Worm (Caenorhabditis elegans): ENCODE measurements around the gene wee-1.1.

The wee-1.1 gene

DNA sequence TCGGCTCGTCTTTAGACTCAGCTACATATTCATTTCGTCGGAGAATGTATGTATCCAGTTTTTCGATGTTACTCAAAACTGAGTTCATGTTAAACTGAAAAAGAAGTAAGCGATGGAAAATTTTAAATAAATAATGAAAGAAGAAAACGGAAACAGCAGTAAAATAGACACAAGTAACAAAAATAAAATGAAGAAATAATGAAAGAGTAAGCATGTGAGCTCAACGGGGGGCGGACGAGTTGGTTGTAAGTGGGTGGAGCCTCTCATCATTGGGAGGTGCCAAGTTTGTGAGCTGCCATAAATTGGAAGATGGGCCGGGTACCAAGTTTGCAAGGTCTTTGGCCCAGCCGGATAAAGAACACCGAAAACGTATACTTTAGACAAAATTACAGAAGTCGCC lies at the start of gene wee-1.1:
TSS of gene wee-1.1 (minus strand) at position 101 of the 400 bp plus-strand sequence.
- no peak for TF ChIP-seq ama-1 (optimal IDR thresholded peaks at IDR 0.05)
- no peak for TF ChIP-seq eyg-1 (tag; optimal IDR thresholded peaks at IDR 0.05)
- TF ChIP-seq ceh-30 (tag; optimal IDR thresholded peaks at IDR 0.05), result no peak
- TF ChIP-seq fax-1 (tag; optimal IDR thresholded peaks at IDR 0.05), result no peak
- TF ChIP-seq ceh-18 (tag; optimal IDR thresholded peaks at IDR 0.05), result no peak
- no peak for TF ChIP-seq K09A11.1 (tag; optimal IDR thresholded peaks at IDR 0.05; ENCODE audit: insufficient read depth)
- no peak for TF ChIP-seq hlh-13 (GFP tag; optimal IDR thresholded peaks at IDR 0.05)
- TF ChIP-seq pqm-1 (tag; optimal IDR thresholded peaks at IDR 0.05), result no peak
- no peak for TF ChIP-seq fkh-10 (GFP tag; optimal IDR thresholded peaks at IDR 0.05)
- TF ChIP-seq ztf-16 (tag; optimal IDR thresholded peaks at IDR 0.05), result no peak
- no peak for TF ChIP-seq che-1 (tag; optimal IDR thresholded peaks at IDR 0.05)
- no peak for TF ChIP-seq pax-1 (tag; optimal IDR thresholded peaks at IDR 0.05)
- no peak for TF ChIP-seq ceh-24 (tag; optimal IDR thresholded peaks at IDR 0.05)
- no peak for TF ChIP-seq elt-2 (tag; optimal IDR thresholded peaks at IDR 0.05)
- TF ChIP-seq ref-2 (tag; optimal IDR thresholded peaks at IDR 0.05), result no peak
- TF ChIP-seq pha-2 (tag; optimal IDR thresholded peaks at IDR 0.05), result no peak
- no peak for TF ChIP-seq hlh-15 (tag; optimal IDR thresholded peaks at IDR 0.05)
- TF ChIP-seq zip-5 (tag; optimal IDR thresholded peaks at IDR 0.05), result no peak
- no peak for TF ChIP-seq tbx-7 (tag; optimal IDR thresholded peaks at IDR 0.05)
- TF ChIP-seq hlh-6 (tag; optimal IDR thresholded peaks at IDR 0.05), result no peak

DNA sequence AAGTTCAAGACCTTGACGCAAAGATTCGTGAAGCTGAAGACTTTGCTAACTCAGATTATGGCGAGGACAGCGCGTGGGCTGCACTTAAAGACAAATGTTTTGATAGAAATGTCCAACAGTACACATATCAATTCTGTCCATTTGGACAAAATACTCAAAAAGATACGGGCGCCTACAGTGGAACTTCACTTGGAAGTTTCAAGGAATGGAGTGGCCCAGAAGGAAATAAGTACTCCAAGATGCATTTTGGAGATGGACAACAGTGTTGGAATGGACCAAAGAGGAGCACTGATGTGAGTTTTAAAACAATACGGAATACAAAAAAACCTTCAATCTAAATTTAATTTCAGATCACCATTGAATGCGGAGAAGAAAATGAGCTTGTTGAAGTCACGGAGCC lies 42.6 kb upstream of the wee-1.1 start:
- TF ChIP-seq sdc-2 (tag; optimal IDR thresholded peaks at IDR 0.05) (no peak), elt-4 (tag; optimal IDR thresholded peaks at IDR 0.05) (no peak), ceh-2 (tag; optimal IDR thresholded peaks at IDR 0.05) (no peak), hlh-8 (tag; optimal IDR thresholded peaks at IDR 0.05) (no peak), hlh-13 (GFP tag; optimal IDR thresholded peaks at IDR 0.05) (no peak), hlh-15 (tag; optimal IDR thresholded peaks at IDR 0.05) (no peak), fkh-10 (GFP tag; optimal IDR thresholded peaks at IDR 0.05) (no peak), tbx-7 (tag; optimal IDR thresholded peaks at IDR 0.05) (no peak), ceh-19 (GFP tag; optimal IDR thresholded peaks at IDR 0.05) (no peak), pag-3 (tag; optimal IDR thresholded peaks at IDR 0.05; ENCODE audit: borderline replicate concordance) (no peak), pat-9 (tag; optimal IDR thresholded peaks at IDR 0.05) (no peak)

DNA sequence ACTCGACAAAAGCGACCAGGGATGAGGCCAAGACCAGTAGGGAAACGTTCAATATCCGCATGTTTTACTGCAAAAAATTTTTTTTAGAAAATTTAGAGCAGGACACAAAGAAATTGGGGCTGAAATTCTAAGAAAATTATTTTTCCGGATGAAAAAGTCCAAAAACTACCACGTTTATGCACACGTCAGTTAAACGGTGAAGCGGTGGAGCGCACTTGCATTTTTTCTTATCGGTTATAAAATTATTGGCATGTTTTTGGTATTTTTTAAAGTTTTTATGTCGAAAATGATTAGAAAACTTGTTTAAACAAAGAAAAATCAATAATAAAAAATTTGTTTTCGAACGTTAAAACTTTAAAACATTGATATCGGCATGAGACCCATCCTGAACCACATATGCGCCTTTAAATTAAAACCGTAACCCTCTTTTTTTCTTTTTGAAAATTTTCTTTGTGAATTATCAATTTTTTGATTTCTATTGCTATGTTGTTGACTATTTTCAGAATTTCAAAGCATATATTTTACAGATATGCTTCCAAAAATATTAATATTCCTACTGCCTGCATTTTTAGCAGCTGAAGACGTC lies 40.8 kb upstream of the wee-1.1 start, which contains the start of the genes dnj-20 and ZK1307.8:
TSS of gene dnj-20 (minus strand) at position 67 of the 586 bp plus-strand sequence.
TSS of gene ZK1307.8 (plus strand) at position 504 of the 586 bp plus-strand sequence.
- TF ChIP-seq ets-4 (tag; optimal IDR thresholded peaks at IDR 0.05) (no peak), elt-2 (tag; optimal IDR thresholded peaks at IDR 0.05) (peak; percentile 9), hlh-6 (tag; optimal IDR thresholded peaks at IDR 0.05) (no peak), syd-9 (tag; optimal IDR thresholded peaks at IDR 0.05) (no peak), npax-4 (tag; optimal IDR thresholded peaks at IDR 0.05) (no peak)

DNA sequence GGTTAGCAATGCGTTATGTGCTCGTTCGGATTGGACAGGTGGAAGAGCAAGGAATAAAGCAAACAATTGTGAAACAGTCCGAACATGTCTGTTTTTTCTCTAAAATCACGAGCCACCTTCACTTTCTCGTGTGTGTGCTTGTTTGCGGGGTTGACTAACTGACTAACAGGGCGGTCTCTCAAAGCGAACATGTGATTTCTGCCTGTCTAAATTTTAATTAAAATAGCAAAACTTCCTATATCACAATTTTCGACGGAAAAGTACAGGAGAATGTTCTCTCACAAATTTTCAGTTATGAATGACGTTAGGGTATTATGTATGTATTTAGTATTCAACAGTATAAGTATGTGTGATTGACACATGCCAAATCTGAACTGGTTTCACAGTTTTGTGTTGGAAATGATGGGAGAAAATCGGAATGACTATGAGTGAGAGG lies 38.6 kb upstream of the wee-1.1 start:
- TF ChIP-seq F13H6.1 (tag; optimal IDR thresholded peaks at IDR 0.05) (no peak), ztf-16 (tag; optimal IDR thresholded peaks at IDR 0.05) (no peak), C08G9.2 (tag; optimal IDR thresholded peaks at IDR 0.05) (no peak), pros-1 (tag; optimal IDR thresholded peaks at IDR 0.05) (no peak), ceh-9 (tag; optimal IDR thresholded peaks at IDR 0.05) (no peak), hlh-15 (tag; optimal IDR thresholded peaks at IDR 0.05) (no peak), Y22D7AL.16 (tag; optimal IDR thresholded peaks at IDR 0.05) (no peak), ama-1 (optimal IDR thresholded peaks at IDR 0.05) (no peak), fkh-6 (tag; optimal IDR thresholded peaks at IDR 0.05) (no peak), C38D4.7 (GFP tag; optimal IDR thresholded peaks at IDR 0.05) (no peak)
